Worm (Caenorhabditis elegans): ENCODE measurements around the gene W03H9.1.

DNA sequence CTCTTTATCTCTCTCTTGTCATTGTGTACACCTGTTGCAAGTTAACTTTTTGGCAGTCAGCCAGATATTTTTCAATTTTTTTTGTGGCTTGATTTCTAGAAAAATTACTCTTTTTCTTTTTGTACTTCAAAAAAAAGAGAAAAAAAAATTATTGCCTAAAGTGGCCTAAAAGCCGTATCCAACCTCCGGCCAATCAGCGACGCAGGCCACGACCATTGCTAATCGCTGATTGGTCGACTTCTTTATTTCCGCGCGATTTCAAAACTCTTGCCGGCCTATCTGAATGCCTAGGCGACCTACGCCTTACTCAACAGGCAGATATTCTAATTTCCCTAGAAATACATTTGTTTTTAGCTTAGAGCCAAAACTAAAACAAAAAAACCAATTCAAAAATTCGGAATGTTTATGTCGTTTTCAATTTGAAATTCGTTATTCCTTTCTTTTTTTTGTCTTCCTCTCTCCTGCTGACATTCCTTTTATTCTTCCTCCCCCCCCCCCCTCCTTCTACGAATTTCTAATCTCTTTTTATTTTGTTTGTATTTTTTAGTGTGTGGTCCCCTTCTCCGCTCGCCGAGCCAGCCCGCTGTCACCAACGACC is 47.7 kb upstream of the W03H9.1 start, which contains the start of gene ace-4:
- no peak for TF ChIP-seq ref-1 (GFP tag; conservative IDR thresholded peaks at IDR 0.05)
- TF ChIP-seq klf-2 (GFP tag; conservative IDR thresholded peaks at IDR 0.05), result no peak
- no peak for TF ChIP-seq flt-1 (GFP tag; IDR thresholded peaks at IDR 0.05)
- TF ChIP-seq med-1 (GFP tag; optimal IDR thresholded peaks at IDR 0.05; ENCODE audit: insufficient read depth), result no peak
- TF ChIP-seq cog-1 (tag; optimal IDR thresholded peaks at IDR 0.05), result no peak
